Fruit fly (Drosophila melanogaster): ENCODE results near the gene Past1.

Gene Past1

DNA sequence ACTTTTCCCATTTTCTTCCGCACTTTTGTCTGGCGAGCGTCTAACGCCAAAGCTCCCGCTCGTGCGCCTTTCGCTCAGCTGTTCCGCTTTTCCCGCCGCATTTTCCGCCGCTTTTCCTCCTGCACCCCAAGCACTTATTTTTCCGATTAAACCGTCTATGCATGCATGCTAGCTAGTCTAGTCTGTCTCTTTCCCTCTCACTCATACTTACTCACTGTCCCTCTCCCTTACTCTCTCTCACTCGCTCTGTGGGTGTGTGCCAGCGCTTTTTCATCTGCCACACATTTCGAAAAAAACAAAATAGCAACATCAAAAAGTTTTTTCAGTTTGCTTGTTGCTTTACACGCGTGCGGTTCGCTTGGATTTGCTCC, 42.9 kb upstream of the Past1 start, which contains the start of gene CG6225:
CG6225 (plus strand) TSS at position 325 of the 371 bp plus-strand sequence.
- TF ChIP-seq CG7045 (GFP tag; optimal IDR thresholded peaks at IDR 0.05): no peak
- no peak for TF ChIP-seq toe (GFP tag; optimal IDR thresholded peaks at IDR 0.05)
- TF ChIP-seq cnc (optimal IDR thresholded peaks at IDR 0.05): no peak
- TF ChIP-seq tj (GFP tag; optimal IDR thresholded peaks at IDR 0.05): no peak
- no peak for TF ChIP-seq CG5204 (GFP tag; optimal IDR thresholded peaks at IDR 0.05)
- TF ChIP-seq CG14711 (tag; optimal IDR thresholded peaks at IDR 0.05): no peak
- no peak for TF ChIP-seq CG11617 (GFP tag; optimal IDR thresholded peaks at IDR 0.05)
- no peak for TF ChIP-seq bab1 (GFP tag; optimal IDR thresholded peaks at IDR 0.05)
- no peak for TF ChIP-seq Clk (GFP tag; optimal IDR thresholded peaks at IDR 0.05)
- TF ChIP-seq Crg-1 (GFP tag; optimal IDR thresholded peaks at IDR 0.05): no peak
- TF ChIP-seq CG1620 (GFP tag; optimal IDR thresholded peaks at IDR 0.05): no peak
- TF ChIP-seq CG12768 (GFP tag; optimal IDR thresholded peaks at IDR 0.05): no peak
- TF ChIP-seq Mnt (GFP tag; optimal IDR thresholded peaks at IDR 0.05): no peak

DNA sequence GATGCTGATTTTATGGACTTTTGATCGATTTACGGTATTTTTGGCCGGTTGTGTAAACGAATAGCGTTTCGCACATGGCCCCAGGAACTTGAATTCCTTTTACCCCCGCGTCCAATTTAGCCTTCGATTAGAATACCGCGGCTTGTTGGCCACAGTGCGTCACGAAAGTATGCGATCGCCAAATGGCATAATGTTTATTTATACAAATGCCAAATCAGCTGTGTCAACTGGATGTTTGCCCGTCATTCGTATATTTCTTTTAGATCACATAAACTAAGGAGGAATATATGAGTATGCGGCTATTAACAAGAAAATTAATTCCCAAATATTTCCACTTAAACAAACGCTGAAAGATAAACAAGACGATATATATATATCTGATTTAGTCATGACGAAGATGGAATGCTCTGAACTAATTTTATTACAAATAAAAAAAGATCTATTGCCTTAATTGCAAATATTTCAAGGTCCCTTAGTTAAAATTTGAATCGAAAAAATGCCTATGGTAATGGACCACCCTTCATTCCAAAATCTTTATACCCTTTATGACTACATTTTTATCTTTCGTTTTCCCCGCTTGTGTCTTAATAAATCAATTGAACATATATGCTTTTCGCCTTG, 40.1 kb upstream of the Past1 start:
- TF ChIP-seq CG33017 (tag; optimal IDR thresholded peaks at IDR 0.05) (no peak), CG5204 (GFP tag; optimal IDR thresholded peaks at IDR 0.05) (no peak), CG1620 (GFP tag; optimal IDR thresholded peaks at IDR 0.05) (no peak), cic (GFP tag; optimal IDR thresholded peaks at IDR 0.05) (no peak), ovo (GFP tag; optimal IDR thresholded peaks at IDR 0.05) (no peak), CG11617 (GFP tag; optimal IDR thresholded peaks at IDR 0.05) (no peak), pad (GFP tag; optimal IDR thresholded peaks at IDR 0.05) (no peak), Clk (GFP tag; optimal IDR thresholded peaks at IDR 0.05) (no peak), CG14711 (tag; optimal IDR thresholded peaks at IDR 0.05) (no peak), tj (GFP tag; optimal IDR thresholded peaks at IDR 0.05) (no peak), kay (GFP tag; ENCODE audit: borderline replicate concordance) (no peak), CG12768 (GFP tag; optimal IDR thresholded peaks at IDR 0.05) (no peak), cnc (optimal IDR thresholded peaks at IDR 0.05) (no peak), toe (GFP tag; optimal IDR thresholded peaks at IDR 0.05) (no peak), CG7045 (GFP tag; optimal IDR thresholded peaks at IDR 0.05) (no peak), Crg-1 (GFP tag; optimal IDR thresholded peaks at IDR 0.05) (no peak), CG7101 (tag; optimal IDR thresholded peaks at IDR 0.05) (no peak), Hr96 (GFP tag; optimal IDR thresholded peaks at IDR 0.05) (no peak)

DNA sequence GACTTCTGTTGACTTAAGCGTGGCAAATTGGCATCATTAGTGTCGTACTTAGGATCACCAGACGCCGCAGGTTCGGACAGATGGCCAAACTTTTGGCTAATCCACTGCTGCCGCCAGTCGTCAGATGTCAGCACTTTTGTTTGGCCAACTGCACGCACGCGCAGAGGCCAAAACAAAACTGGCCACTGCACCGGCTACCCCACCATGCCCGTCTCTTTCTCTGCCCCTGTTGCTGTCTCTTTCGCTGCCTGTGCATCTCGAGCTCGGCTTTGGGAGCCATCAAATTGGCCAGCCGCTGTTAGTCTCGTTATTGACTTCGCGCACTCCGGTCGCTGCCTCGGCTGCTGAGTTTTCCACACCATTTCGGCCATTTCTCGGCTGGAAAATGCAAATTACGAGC, 34.6 kb upstream of the Past1 start, which contains the start of gene CG14395:
CG14395 (plus strand) TSS at position 301 of the 400 bp plus-strand sequence.
- TF ChIP-seq CG14711 (tag; optimal IDR thresholded peaks at IDR 0.05): no peak
- no peak for TF ChIP-seq kay (GFP tag; ENCODE audit: borderline replicate concordance)
- no peak for TF ChIP-seq CG11617 (GFP tag; optimal IDR thresholded peaks at IDR 0.05)
- TF ChIP-seq CG12768 (GFP tag; optimal IDR thresholded peaks at IDR 0.05): no peak
- no peak for TF ChIP-seq CG33017 (tag; optimal IDR thresholded peaks at IDR 0.05)
- no peak for TF ChIP-seq pad (GFP tag; optimal IDR thresholded peaks at IDR 0.05)
- no peak for TF ChIP-seq CG7045 (GFP tag; optimal IDR thresholded peaks at IDR 0.05)
- TF ChIP-seq Hr96 (GFP tag; optimal IDR thresholded peaks at IDR 0.05): no peak
- no peak for TF ChIP-seq Clk (GFP tag; optimal IDR thresholded peaks at IDR 0.05)
- no peak for TF ChIP-seq toe (GFP tag; optimal IDR thresholded peaks at IDR 0.05)
- no peak for TF ChIP-seq ovo (GFP tag; optimal IDR thresholded peaks at IDR 0.05)
- no peak for TF ChIP-seq cnc (optimal IDR thresholded peaks at IDR 0.05)
- no peak for TF ChIP-seq CG5204 (GFP tag; optimal IDR thresholded peaks at IDR 0.05)
- TF ChIP-seq bab1 (GFP tag; optimal IDR thresholded peaks at IDR 0.05): no peak
- no peak for TF ChIP-seq Crg-1 (GFP tag; optimal IDR thresholded peaks at IDR 0.05)

DNA sequence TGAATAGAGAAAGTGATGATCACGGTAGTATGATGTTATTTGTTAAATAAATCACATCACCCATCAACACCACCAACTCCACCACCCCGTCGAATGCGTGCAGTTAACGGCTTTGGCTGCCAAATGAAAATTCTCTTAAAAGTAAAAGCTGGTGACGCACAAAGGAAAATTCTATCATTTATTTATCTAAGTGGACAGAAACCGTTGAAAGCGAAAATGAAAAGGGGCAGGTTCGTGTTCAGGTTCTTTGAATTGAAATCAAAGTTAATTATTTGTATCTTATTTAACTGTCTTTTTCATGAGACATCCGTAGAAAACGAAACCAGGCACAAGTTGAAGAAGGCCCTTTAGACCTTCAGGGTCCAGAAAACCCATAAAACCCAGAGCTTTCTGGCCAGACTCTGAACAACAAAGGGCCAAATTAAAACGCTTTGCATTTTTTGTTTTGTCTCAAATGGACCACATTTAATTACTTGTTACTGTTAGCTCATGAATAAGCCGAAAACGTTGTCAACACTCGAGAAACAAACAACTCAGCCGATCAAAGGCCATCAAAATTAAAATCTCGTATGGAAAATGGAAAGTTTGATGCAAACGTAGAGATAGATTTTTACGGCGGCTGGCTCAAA, 30.8 kb upstream of the Past1 start:
- TF ChIP-seq Hr96 (GFP tag; optimal IDR thresholded peaks at IDR 0.05) (no peak), CG5204 (GFP tag; optimal IDR thresholded peaks at IDR 0.05) (no peak), bab1 (GFP tag; optimal IDR thresholded peaks at IDR 0.05) (no peak), Clk (GFP tag; optimal IDR thresholded peaks at IDR 0.05) (no peak), CG33017 (tag; optimal IDR thresholded peaks at IDR 0.05) (no peak), CG11617 (GFP tag; optimal IDR thresholded peaks at IDR 0.05) (no peak), CG14711 (tag; optimal IDR thresholded peaks at IDR 0.05) (no peak), CG7101 (tag; optimal IDR thresholded peaks at IDR 0.05) (no peak), pad (GFP tag; optimal IDR thresholded peaks at IDR 0.05) (no peak), cnc (optimal IDR thresholded peaks at IDR 0.05) (no peak), CG12768 (GFP tag; optimal IDR thresholded peaks at IDR 0.05) (no peak), CG1620 (GFP tag; optimal IDR thresholded peaks at IDR 0.05) (no peak), Crg-1 (GFP tag; optimal IDR thresholded peaks at IDR 0.05) (no peak), CG7045 (GFP tag; optimal IDR thresholded peaks at IDR 0.05) (no peak)

DNA sequence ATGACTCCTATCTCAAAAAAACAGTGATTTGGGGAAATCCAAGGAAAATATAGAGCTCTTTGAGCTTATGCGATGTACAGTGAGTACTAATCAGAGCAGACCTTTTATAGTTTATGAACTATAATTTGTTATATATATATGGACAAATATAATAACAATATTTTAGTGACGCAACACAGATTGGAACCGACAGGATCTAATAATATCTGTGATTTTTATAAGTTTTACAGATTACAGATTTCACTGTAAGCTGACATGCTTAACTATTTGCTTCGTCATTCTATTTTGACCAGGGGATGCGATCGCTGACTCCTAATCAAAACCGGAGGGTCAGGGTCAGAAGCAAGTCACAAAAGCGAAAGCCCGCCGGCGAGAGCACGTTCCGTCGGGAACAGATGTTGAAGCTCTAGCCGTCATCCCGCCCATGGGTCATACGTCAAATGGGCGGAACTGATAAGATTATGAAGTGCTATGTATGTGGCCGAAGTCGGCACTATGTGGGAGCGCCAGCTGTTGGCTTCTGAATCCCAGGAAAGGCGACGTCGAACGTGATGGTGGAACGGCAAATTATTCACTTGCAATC, 23.0 kb upstream of the Past1 start, which contains the start of gene Gnmt:
Gnmt (plus strand) TSS at position 568 of the 583 bp plus-strand sequence.
- TF ChIP-seq CG7101 (tag; optimal IDR thresholded peaks at IDR 0.05) (peak; percentile 61), pad (GFP tag; optimal IDR thresholded peaks at IDR 0.05) (no peak), Hr96 (GFP tag; optimal IDR thresholded peaks at IDR 0.05) (no peak), ovo (GFP tag; optimal IDR thresholded peaks at IDR 0.05) (no peak), CG5204 (GFP tag; optimal IDR thresholded peaks at IDR 0.05) (no peak), CG11617 (GFP tag; optimal IDR thresholded peaks at IDR 0.05) (no peak), CG12768 (GFP tag; optimal IDR thresholded peaks at IDR 0.05) (peak; percentile 5), tj (GFP tag; optimal IDR thresholded peaks at IDR 0.05) (no peak), kay (GFP tag; ENCODE audit: borderline replicate concordance) (no peak), Mnt (GFP tag; optimal IDR thresholded peaks at IDR 0.05) (peak; percentile 17), Crg-1 (GFP tag; optimal IDR thresholded peaks at IDR 0.05) (no peak), CG1620 (GFP tag; optimal IDR thresholded peaks at IDR 0.05) (no peak), toe (GFP tag; optimal IDR thresholded peaks at IDR 0.05) (no peak), cic (GFP tag; optimal IDR thresholded peaks at IDR 0.05) (peak; percentile 56), CG33017 (tag; optimal IDR thresholded peaks at IDR 0.05) (peak; percentile 80), Clk (GFP tag; optimal IDR thresholded peaks at IDR 0.05) (no peak), CG14711 (tag; optimal IDR thresholded peaks at IDR 0.05) (peak; percentile 49), CG7045 (GFP tag; optimal IDR thresholded peaks at IDR 0.05) (no peak), cnc (optimal IDR thresholded peaks at IDR 0.05) (peak in 1 of 2 experiments; percentile 75), bab1 (GFP tag; optimal IDR thresholded peaks at IDR 0.05) (no peak)
